Fruit fly (Drosophila melanogaster) whole organism, prepupa: ENCODE data around the gene mRpL16.

ENCODE experiments used
- CG10631 ChIP-seq: fragments of 200-800 bp; sonication (Bioruptor generic); optimal IDR thresholded peaks from 2 replicates; lab custom pipeline; 2016; ENCODE audit warnings: missing biosample characterization, missing genetic modification characterization
- CG15336 ChIP-seq: fragments of 200-800 bp; sonication (Bioruptor generic); IDR thresholded peaks from 2 replicates; pipeline ENCODE4 v1.3.6; 2022; ENCODE audit warnings: missing biosample characterization, missing genetic modification characterization
- CG4318 ChIP-seq: fragments of 200-800 bp; sonication (Bioruptor generic); optimal IDR thresholded peaks from 3 replicates; lab custom pipeline; 2017; ENCODE audit warnings: missing biosample characterization, mild to moderate bottlenecking, missing genetic modification characterization
- CG6163 ChIP-seq: fragments of 200-800 bp; sonication (Bioruptor generic); IDR thresholded peaks from 3 replicates; pipeline ENCODE4 v1.3.6; 2022; ENCODE audit warnings: missing biosample characterization, missing genetic modification characterization
- CG6792 ChIP-seq: fragments of 200-800 bp; sonication (Bioruptor generic); optimal IDR thresholded peaks from 3 replicates; lab custom pipeline; 2016; ENCODE audit warnings: missing biosample characterization, missing genetic modification characterization
- CG6808 ChIP-seq: fragments of 200-800 bp; sonication (Bioruptor generic); optimal IDR thresholded peaks from 3 replicates; lab custom pipeline; 2017; ENCODE audit warnings: missing biosample characterization, missing genetic modification characterization, mild to moderate bottlenecking, moderate library complexity, missing genetic modification reagents
- CG7368 ChIP-seq: fragments of 200-800 bp; sonication (Bioruptor generic); optimal IDR thresholded peaks from 3 replicates; lab custom pipeline; 2016; ENCODE audit warnings: missing biosample characterization, missing genetic modification characterization
- Eip75B ChIP-seq: fragments of 200-800 bp; sonication (Bioruptor generic); optimal IDR thresholded peaks from 3 replicates; lab custom pipeline; 2016; ENCODE audit warnings: missing biosample characterization, missing genetic modification characterization
- Eip78C ChIP-seq: fragments of 200-800 bp; sonication (Bioruptor generic); peaks from one replicate; lab custom pipeline; 2016; ENCODE audit warnings: missing biosample characterization, missing genetic modification characterization
- Eip93F ChIP-seq: fragments of 200-800 bp; sonication (Bioruptor generic); optimal IDR thresholded peaks from 2 replicates; lab custom pipeline; 2016; ENCODE audit warnings: missing biosample characterization, mild to moderate bottlenecking, missing genetic modification characterization
- Ets21C ChIP-seq: fragments of 200-800 bp; sonication (Bioruptor generic); optimal IDR thresholded peaks from 3 replicates; lab custom pipeline; 2016; ENCODE audit warnings: missing biosample characterization, missing genetic modification characterization
- Hr39 ChIP-seq: fragments of 200-800 bp; sonication (Bioruptor generic); optimal IDR thresholded peaks from 2 replicates; lab custom pipeline; 2016; ENCODE audit warnings: missing biosample characterization, missing genetic modification characterization
- Sox14 ChIP-seq: fragments of 200-800 bp; sonication (Bioruptor generic); optimal IDR thresholded peaks from 3 replicates; lab custom pipeline; 2016; ENCODE audit warnings: missing biosample characterization, missing genetic modification characterization
- esn ChIP-seq: fragments of 200-800 bp; sonication (Bioruptor generic); optimal IDR thresholded peaks from 2 replicates; lab custom pipeline; 2016; ENCODE audit warnings: missing biosample characterization, mild to moderate bottlenecking, missing genetic modification characterization, moderate library complexity
- net ChIP-seq: fragments of 200-800 bp; sonication (Bioruptor generic); optimal IDR thresholded peaks from 3 replicates; lab custom pipeline; 2016; ENCODE audit warnings: missing biosample characterization, missing genetic modification characterization
- ss ChIP-seq, 2 experiments: fragments of 200-800 bp; sonication (Bioruptor generic); optimal IDR thresholded peaks; 2 replicates in 1 of 2; 3 replicates in 1 of 2; lab custom pipeline; 2017 to 2018; ENCODE audit warnings: mild to moderate bottlenecking in 2 of 2, missing biosample characterization in 2 of 2, missing genetic modification characterization in 2 of 2, moderate library complexity in 1 of 2

Gene mRpL16

DNA sequence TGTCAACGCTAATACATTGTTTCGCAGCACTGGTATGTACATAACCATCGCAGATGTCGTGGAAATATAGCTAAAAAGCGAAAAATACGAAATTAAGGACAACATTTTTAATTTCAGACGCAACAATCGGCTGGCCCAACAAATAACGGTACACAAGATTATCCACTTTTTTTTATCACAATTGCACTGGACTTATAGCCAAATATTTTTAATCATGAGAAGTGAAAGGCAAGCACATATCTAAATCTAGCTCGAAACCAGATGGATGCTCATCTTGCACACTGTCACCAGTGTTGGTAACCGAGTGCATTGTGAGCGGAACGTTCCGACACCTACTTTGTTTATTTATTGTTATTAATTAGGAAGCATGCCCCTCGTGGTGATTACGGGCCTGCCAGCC, 50.0 kb downstream of the mRpL16 start, which contains the start of the genes CG3857 and CG3587 (continued):
- TF ChIP-seq CG4318: peak; percentile 31
- TF ChIP-seq Eip78C: peak; percentile 89
- peak; percentile 71 for TF ChIP-seq CG6792 (GFP tag; lab: Kevin White, UChicago)
- TF ChIP-seq CG15336 (GFP tag; lab: Robert Waterston, UW): peak; percentile 65
- TF ChIP-seq ss (GFP tag; optimal IDR thresholded peaks at IDR 0.05; lab: Kevin White, UChicago): peak in 1 of 2 experiments; percentile 68
- peak; percentile 75 for TF ChIP-seq Eip75B (GFP tag; lab: Kevin White, UChicago)
- TF ChIP-seq esn (GFP tag; lab: Kevin White, UChicago): peak; percentile 85
- peak; percentile 68 for TF ChIP-seq CG7368 (GFP tag; lab: Kevin White, UChicago)
- TF ChIP-seq Hr39 (GFP tag; lab: Kevin White, UChicago): peak; percentile 88
- TF ChIP-seq Eip93F (GFP tag; lab: Kevin White, UChicago): no peak
- peak; percentile 59 for TF ChIP-seq net (GFP tag; lab: Kevin White, UChicago)
- TF ChIP-seq CG6808 (GFP tag; lab: Kevin White, UChicago): peak; percentile 36
- TF ChIP-seq Ets21C (GFP tag; lab: Kevin White, UChicago): peak; percentile 83
- TF ChIP-seq CG10631 (GFP tag; lab: Kevin White, UChicago): peak; percentile 73
- peak; percentile 77 for TF ChIP-seq Sox14
- TF ChIP-seq CG6163 (GFP tag; lab: Robert Waterston, UW): peak; percentile 35; the same call in 1 of the 3 replicates
- TF ChIP-seq, all 60 proteins: peak for 56
